Worm (Caenorhabditis elegans): ENCODE results near the gene srbc-32.

The srbc-32 gene

ce11 chrV:3480346-3480745, 6.4 kb downstream of the srbc-32 start, which contains the start of gene srbc-30:
Gene srbc-30 (minus strand): TSS chrV:3480446.
- no peak for TF ChIP-seq ets-7 (tag; optimal IDR thresholded peaks at IDR 0.05)
- no peak for TF ChIP-seq ama-1 (optimal IDR thresholded peaks at IDR 0.05)
- TF ChIP-seq ceh-36 (tag; optimal IDR thresholded peaks at IDR 0.05) = no peak
- TF ChIP-seq aly-1 (tag; optimal IDR thresholded peaks at IDR 0.05) = no peak
- TF ChIP-seq ceh-13 (GFP tag; optimal IDR thresholded peaks at IDR 0.05) = no peak
- no peak for TF ChIP-seq tbx-37 (GFP tag; conservative IDR thresholded peaks at IDR 0.05)
- TF ChIP-seq hmbx-1 (tag; optimal IDR thresholded peaks at IDR 0.05) = no peak
- no peak for TF ChIP-seq tra-4 (tag; optimal IDR thresholded peaks at IDR 0.05)
- TF ChIP-seq B0310.2 (tag; optimal IDR thresholded peaks at IDR 0.05) = no peak
- no peak for TF ChIP-seq hnd-1 (tag; optimal IDR thresholded peaks at IDR 0.05)
- no peak for TF ChIP-seq F13C5.2 (tag; optimal IDR thresholded peaks at IDR 0.05)
- TF ChIP-seq sea-1 (GFP tag; conservative IDR thresholded peaks at IDR 0.05) = no peak
- TF ChIP-seq flt-1 (GFP tag; IDR thresholded peaks at IDR 0.05) = no peak
- TF ChIP-seq hmg-4 (GFP tag; optimal IDR thresholded peaks at IDR 0.05) = no peak
- TF ChIP-seq tbx-11 (GFP tag; IDR thresholded peaks at IDR 0.05) = no peak

- TF ChIP-seq hmg-4 (GFP tag; optimal IDR thresholded peaks at IDR 0.05) (no peak), B0310.2 (tag; optimal IDR thresholded peaks at IDR 0.05) (no peak), aly-1 (tag; optimal IDR thresholded peaks at IDR 0.05) (no peak), F13C5.2 (tag; optimal IDR thresholded peaks at IDR 0.05) (no peak), ceh-13 (GFP tag; optimal IDR thresholded peaks at IDR 0.05) (no peak), ceh-36 (tag; optimal IDR thresholded peaks at IDR 0.05) (no peak), tra-4 (tag; optimal IDR thresholded peaks at IDR 0.05) (no peak), tbx-11 (GFP tag; IDR thresholded peaks at IDR 0.05) (no peak), sea-1 (GFP tag; conservative IDR thresholded peaks at IDR 0.05) (no peak), tbx-37 (GFP tag; conservative IDR thresholded peaks at IDR 0.05) (no peak), flt-1 (GFP tag; IDR thresholded peaks at IDR 0.05) (no peak), scrt-1 (GFP tag; IDR thresholded peaks at IDR 0.05) (no peak), pes-1 (GFP tag; IDR thresholded peaks at IDR 0.05) (no peak), hnd-1 (tag; optimal IDR thresholded peaks at IDR 0.05) (no peak), ets-7 (tag; optimal IDR thresholded peaks at IDR 0.05) (no peak), ama-1 (optimal IDR thresholded peaks at IDR 0.05) (no peak), hmbx-1 (tag; optimal IDR thresholded peaks at IDR 0.05) (no peak)
Measured at ce11 chrV:3477496-3477895, 9.3 kb downstream of the srbc-32 start, which contains the start of gene srbc-31. Gene srbc-31 (minus strand): TSS chrV:3477596.

DNA sequence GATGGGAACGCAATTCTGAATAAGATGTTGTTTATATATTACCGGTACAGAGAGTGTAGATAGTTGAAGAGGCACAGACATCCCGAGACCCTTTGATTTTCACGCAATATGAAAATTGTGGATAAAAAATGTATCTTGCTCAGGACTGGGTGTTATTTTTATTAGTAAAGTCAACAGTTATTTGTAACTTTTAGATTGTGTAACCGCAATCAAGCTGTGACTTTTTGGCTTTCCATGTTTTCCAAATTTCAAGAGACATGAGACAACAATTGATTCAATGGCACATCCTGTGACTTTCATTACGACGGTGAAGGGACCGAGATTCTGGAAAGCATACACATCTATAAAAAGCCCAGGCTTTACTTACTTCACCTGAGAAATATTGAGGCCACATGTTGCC, 10.5 kb downstream of the srbc-32 start:
- TF ChIP-seq tra-4 (tag; optimal IDR thresholded peaks at IDR 0.05) (no peak), ceh-36 (tag; optimal IDR thresholded peaks at IDR 0.05) (no peak), sea-1 (GFP tag; conservative IDR thresholded peaks at IDR 0.05) (no peak), F13C5.2 (tag; optimal IDR thresholded peaks at IDR 0.05) (no peak)

ce11 chrV:3475021-3475420, 11.7 kb downstream of the srbc-32 start, which contains the start of gene oac-2:
Gene oac-2 (minus strand): TSS chrV:3475121.
- TF ChIP-seq scrt-1 (GFP tag; IDR thresholded peaks at IDR 0.05) = no peak
- no peak for TF ChIP-seq ceh-13 (GFP tag; optimal IDR thresholded peaks at IDR 0.05)
- no peak for TF ChIP-seq tra-4 (tag; optimal IDR thresholded peaks at IDR 0.05)
- no peak for TF ChIP-seq F13C5.2 (tag; optimal IDR thresholded peaks at IDR 0.05)
- TF ChIP-seq hnd-1 (tag; optimal IDR thresholded peaks at IDR 0.05) = no peak
- TF ChIP-seq tbx-37 (GFP tag; conservative IDR thresholded peaks at IDR 0.05) = no peak
- TF ChIP-seq pes-1 (GFP tag; IDR thresholded peaks at IDR 0.05) = no peak
- no peak for TF ChIP-seq flt-1 (GFP tag; IDR thresholded peaks at IDR 0.05)
- no peak for TF ChIP-seq aly-1 (tag; optimal IDR thresholded peaks at IDR 0.05)
- no peak for TF ChIP-seq B0310.2 (tag; optimal IDR thresholded peaks at IDR 0.05)
- no peak for TF ChIP-seq tbx-11 (GFP tag; IDR thresholded peaks at IDR 0.05)
- no peak for TF ChIP-seq hmg-4 (GFP tag; optimal IDR thresholded peaks at IDR 0.05)
- no peak for TF ChIP-seq sea-1 (GFP tag; conservative IDR thresholded peaks at IDR 0.05)

DNA sequence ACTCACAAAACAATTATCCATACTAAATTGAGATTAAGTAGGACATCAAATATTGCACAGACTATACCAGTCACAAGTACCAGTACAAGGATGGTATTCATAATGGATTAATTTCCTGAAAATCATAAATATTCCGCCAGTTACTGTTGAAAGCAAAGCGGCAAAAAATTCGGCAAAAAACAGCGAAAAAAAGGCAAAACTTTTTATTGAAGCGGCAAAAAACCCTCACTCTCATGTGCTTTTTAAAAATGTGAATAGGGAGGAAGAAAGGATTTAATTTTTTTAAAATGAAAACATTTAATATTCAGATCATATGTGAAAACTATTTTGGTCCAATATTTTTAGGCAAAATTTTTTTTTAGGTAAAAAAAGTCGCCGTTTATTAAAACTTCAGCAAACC, 16.0 kb downstream of the srbc-32 start, which contains the start of gene srbc-29:
Gene srbc-29 (minus strand): TSS at position 101 of the 400 bp plus-strand sequence.
- TF ChIP-seq hmg-4 (GFP tag; optimal IDR thresholded peaks at IDR 0.05) = no peak
- no peak for TF ChIP-seq B0310.2 (tag; optimal IDR thresholded peaks at IDR 0.05)
- TF ChIP-seq hmbx-1 (tag; optimal IDR thresholded peaks at IDR 0.05) = no peak

- TF ChIP-seq F13C5.2 (tag; optimal IDR thresholded peaks at IDR 0.05) = no peak
- TF ChIP-seq pes-1 (GFP tag; IDR thresholded peaks at IDR 0.05) = no peak
- no peak for TF ChIP-seq tra-4 (tag; optimal IDR thresholded peaks at IDR 0.05)
- no peak for TF ChIP-seq tbx-37 (GFP tag; conservative IDR thresholded peaks at IDR 0.05)
- TF ChIP-seq hmg-4 (GFP tag; optimal IDR thresholded peaks at IDR 0.05) = no peak
- TF ChIP-seq ceh-13 (GFP tag; optimal IDR thresholded peaks at IDR 0.05) = no peak
- TF ChIP-seq flt-1 (GFP tag; IDR thresholded peaks at IDR 0.05) = no peak
- TF ChIP-seq B0310.2 (tag; optimal IDR thresholded peaks at IDR 0.05) = no peak
- no peak for TF ChIP-seq ama-1 (optimal IDR thresholded peaks at IDR 0.05)
- TF ChIP-seq ets-7 (tag; optimal IDR thresholded peaks at IDR 0.05) = no peak
Measured at ce11 chrV:3468436-3468835, 18.3 kb downstream of the srbc-32 start, which contains the start of gene gst-33. Gene gst-33 (minus strand): TSS chrV:3468562.

DNA sequence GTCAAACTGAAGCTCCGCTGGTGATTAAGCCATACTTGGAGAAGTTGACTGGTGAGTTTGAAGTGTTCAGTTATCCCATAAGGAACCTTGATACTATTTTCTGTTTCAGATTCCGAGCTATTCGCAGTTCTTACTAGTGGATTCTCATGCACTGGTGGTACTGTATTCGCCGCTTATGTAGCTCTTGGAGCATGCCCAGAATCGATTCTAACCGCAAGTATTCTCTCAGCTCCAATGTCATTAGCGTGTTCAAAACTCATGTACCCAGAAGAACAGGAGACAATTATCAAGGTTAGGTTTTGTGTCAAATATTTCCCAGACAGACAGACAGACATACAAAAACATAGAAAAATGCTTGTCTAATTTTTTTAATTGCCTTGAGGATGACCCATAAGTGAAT, 21.9 kb downstream of the srbc-32 start:
- TF ChIP-seq ama-1 (optimal IDR thresholded peaks at IDR 0.05) (no peak), scrt-1 (GFP tag; IDR thresholded peaks at IDR 0.05) (no peak), tra-4 (tag; optimal IDR thresholded peaks at IDR 0.05) (no peak), tbx-37 (GFP tag; conservative IDR thresholded peaks at IDR 0.05) (no peak), pes-1 (GFP tag; IDR thresholded peaks at IDR 0.05) (no peak), hnd-1 (tag; optimal IDR thresholded peaks at IDR 0.05) (no peak), hmbx-1 (tag; optimal IDR thresholded peaks at IDR 0.05) (no peak), sea-1 (GFP tag; conservative IDR thresholded peaks at IDR 0.05) (no peak), aly-1 (tag; optimal IDR thresholded peaks at IDR 0.05) (no peak), F13C5.2 (tag; optimal IDR thresholded peaks at IDR 0.05) (no peak), tbx-11 (GFP tag; IDR thresholded peaks at IDR 0.05) (no peak), ceh-13 (GFP tag; optimal IDR thresholded peaks at IDR 0.05) (no peak), flt-1 (GFP tag; IDR thresholded peaks at IDR 0.05) (no peak), ets-7 (tag; optimal IDR thresholded peaks at IDR 0.05) (no peak), ceh-36 (tag; optimal IDR thresholded peaks at IDR 0.05) (no peak), hmg-4 (GFP tag; optimal IDR thresholded peaks at IDR 0.05) (no peak)

DNA sequence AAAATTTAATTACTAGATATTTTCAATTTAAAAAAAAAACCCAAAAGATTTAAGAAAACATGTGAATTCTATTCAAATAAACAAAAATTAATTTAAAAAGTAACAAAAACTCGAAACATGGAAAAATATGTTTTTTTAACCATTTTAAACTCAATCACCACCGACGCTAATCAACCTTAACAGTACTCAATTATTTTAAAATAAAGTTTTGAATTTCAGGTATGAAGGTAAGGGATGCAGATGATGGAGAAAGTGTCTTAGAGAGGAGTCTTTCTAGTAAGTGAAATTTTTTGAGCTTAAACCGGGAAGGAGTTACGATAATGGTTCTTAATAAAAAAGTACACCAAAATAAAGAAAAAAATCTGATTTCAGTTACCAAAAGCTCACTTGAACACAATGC, 23.2 kb downstream of the srbc-32 start, which contains the start of gene slc-28.1:
Gene slc-28.1 (plus strand): TSS at position 301 of the 400 bp plus-strand sequence.
- TF ChIP-seq aly-1 (tag; optimal IDR thresholded peaks at IDR 0.05) (no peak), ets-7 (tag; optimal IDR thresholded peaks at IDR 0.05) (no peak), ama-1 (optimal IDR thresholded peaks at IDR 0.05) (no peak), tbx-37 (GFP tag; conservative IDR thresholded peaks at IDR 0.05) (no peak), ceh-36 (tag; optimal IDR thresholded peaks at IDR 0.05) (no peak), flt-1 (GFP tag; IDR thresholded peaks at IDR 0.05) (no peak), sea-1 (GFP tag; conservative IDR thresholded peaks at IDR 0.05) (no peak), tra-4 (tag; optimal IDR thresholded peaks at IDR 0.05) (no peak), hmg-4 (GFP tag; optimal IDR thresholded peaks at IDR 0.05) (no peak), B0310.2 (tag; optimal IDR thresholded peaks at IDR 0.05) (no peak), scrt-1 (GFP tag; IDR thresholded peaks at IDR 0.05) (no peak), hmbx-1 (tag; optimal IDR thresholded peaks at IDR 0.05) (no peak), tbx-11 (GFP tag; IDR thresholded peaks at IDR 0.05) (no peak), hnd-1 (tag; optimal IDR thresholded peaks at IDR 0.05) (no peak)

Measured in whole organism, early embryonic.